Worm (Caenorhabditis elegans) whole organism, L4 larva: ENCODE results near the gene pgph-1.

Experiments used
- egl-43 ChIP-seq: fragments of 200-800 bp; sonication (Bioruptor generic); IDR thresholded peaks from 2 replicates; pipeline ENCODE4 v1.3.6; 2022; ENCODE audit warnings: missing genetic modification reagents, missing genetic modification characterization, missing compliant biosample characterization
- nhr-11 ChIP-seq: fragments of 150-350 bp; optimal IDR thresholded peaks from 2 replicates; lab custom pipeline; 2014; ENCODE audit warnings: missing biosample characterization, missing genetic modification characterization
- nhr-237 ChIP-seq: sonication (generic microtip); optimal IDR thresholded peaks from 2 replicates; lab custom pipeline; 2017; ENCODE audit warnings: missing biosample characterization, missing genetic modification characterization
- nhr-77 ChIP-seq: fragments of 150-350 bp; optimal IDR thresholded peaks from 2 replicates; lab custom pipeline; 2014; ENCODE audit warnings: missing biosample characterization, missing genetic modification characterization
- snpc-4 ChIP-seq: fragments of 150-350 bp; optimal IDR thresholded peaks from 2 replicates; lab custom pipeline; 2014; ENCODE audit warnings: missing biosample characterization, missing genetic modification characterization
- unc-62 ChIP-seq, 3 experiments: fragments of 150-350 bp in 1 of 3; sonication (generic microtip); optimal IDR thresholded peaks in 2 of 3; peaks in 1 of 3; 1 replicate in 1 of 3; 2 replicates in 2 of 3; lab custom pipeline; 2014 to 2017; ENCODE audit warnings: missing biosample characterization in 3 of 3, missing genetic modification characterization in 3 of 3, missing genetic modification reagents in 3 of 3, missing genotype in 1 of 3
- zag-1 ChIP-seq: fragments of 150-350 bp; optimal IDR thresholded peaks from 2 replicates; lab custom pipeline; 2014; ENCODE audit warnings: missing biosample characterization, missing genetic modification characterization
- ztf-11 ChIP-seq: fragments of 150-350 bp; optimal IDR thresholded peaks from 2 replicates; lab custom pipeline; 2014; ENCODE audit warnings: missing biosample characterization, missing genetic modification characterization

DNA sequence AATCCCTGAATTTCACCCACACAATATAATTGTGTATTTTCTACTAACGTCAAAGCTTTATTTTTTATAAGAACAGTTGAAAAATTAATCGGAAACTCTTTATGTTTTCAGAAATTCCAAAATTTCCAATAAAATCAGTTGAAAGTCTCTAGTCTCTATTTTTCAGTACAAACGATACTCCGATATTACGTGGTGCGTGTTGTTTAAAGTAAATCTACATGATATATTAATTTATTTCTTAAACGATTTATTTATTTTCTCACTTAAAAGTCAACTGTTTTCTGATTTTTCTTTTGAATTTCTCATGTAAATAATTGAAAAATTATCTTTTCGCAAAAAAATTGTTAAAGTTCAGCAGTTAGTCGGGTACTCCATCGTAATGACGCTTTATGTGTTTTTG lies 41.1 kb downstream of the pgph-1 start:
- TF ChIP-seq ztf-11 (tag; lab: Kevin White, UChicago) (no peak), nhr-11 (no peak), unc-62 (GFP tag; optimal IDR thresholded peaks at IDR 0.05 in 1 of 2; lab: Kevin White, UChicago) (no peak), unc-62 (tag; optimal IDR thresholded peaks at IDR 0.05; lab: Kevin White, UChicago) (no peak), egl-43 (GFP tag; lab: Robert Waterston, UW) (no peak), nhr-77 (tag; lab: Kevin White, UChicago) (no peak), zag-1 (tag; lab: Kevin White, UChicago) (no peak), snpc-4 (tag; lab: Kevin White, UChicago) (no peak), nhr-237 (tag; lab: Kevin White, UChicago) (no peak)
